Worm (Caenorhabditis elegans): Measurements from ENCODE around the gene srw-43.

The srw-43 gene

ce11 chrV:16683359-16683758 is 2.5 kb upstream of the srw-43 start:
- TF ChIP-seq nhr-47 (tag; optimal IDR thresholded peaks at IDR 0.05), result no peak
- no peak for TF ChIP-seq nhr-11 (tag; optimal IDR thresholded peaks at IDR 0.05)
- no peak for TF ChIP-seq elt-3 (tag; optimal IDR thresholded peaks at IDR 0.05)
- TF ChIP-seq isw-1 (GFP tag; IDR thresholded peaks at IDR 0.05), result no peak
- TF ChIP-seq ztf-11 (tag; optimal IDR thresholded peaks at IDR 0.05), result no peak

ce11 chrV:16687227-16687626 is 1.4 kb downstream of the srw-43 start, which contains the start of gene srz-102:
Gene srz-102, plus strand, starts transcription at chrV:16687527.
- no peak for TF ChIP-seq unc-62 (GFP tag; optimal IDR thresholded peaks at IDR 0.05)
- no peak for TF ChIP-seq elt-3 (tag; optimal IDR thresholded peaks at IDR 0.05)
- no peak for TF ChIP-seq nhr-28 (tag; optimal IDR thresholded peaks at IDR 0.05)
- no peak for TF ChIP-seq efl-3 (GFP tag; optimal IDR thresholded peaks at IDR 0.05)
- no peak for TF ChIP-seq ets-5 (GFP tag; IDR thresholded peaks at IDR 0.05)
- no peak for TF ChIP-seq C04F5.9 (tag; optimal IDR thresholded peaks at IDR 0.05)
- no peak for TF ChIP-seq snpc-4 (tag; optimal IDR thresholded peaks at IDR 0.05)
- no peak for TF ChIP-seq C34B4.2 (tag; optimal IDR thresholded peaks at IDR 0.05)
- TF ChIP-seq lin-14 (GFP tag; optimal IDR thresholded peaks at IDR 0.05), result no peak
- no peak for TF ChIP-seq mep-1 (tag; optimal IDR thresholded peaks at IDR 0.05)
- TF ChIP-seq pag-3 (tag; optimal IDR thresholded peaks at IDR 0.05; ENCODE audit: borderline replicate concordance, insufficient read depth), result no peak
- no peak for TF ChIP-seq swsn-7 (tag; optimal IDR thresholded peaks at IDR 0.05)
- TF ChIP-seq efl-1 (optimal IDR thresholded peaks at IDR 0.05), result no peak
- no peak for TF ChIP-seq efl-1 (GFP tag; optimal IDR thresholded peaks at IDR 0.05 in 1 of 2)

DNA sequence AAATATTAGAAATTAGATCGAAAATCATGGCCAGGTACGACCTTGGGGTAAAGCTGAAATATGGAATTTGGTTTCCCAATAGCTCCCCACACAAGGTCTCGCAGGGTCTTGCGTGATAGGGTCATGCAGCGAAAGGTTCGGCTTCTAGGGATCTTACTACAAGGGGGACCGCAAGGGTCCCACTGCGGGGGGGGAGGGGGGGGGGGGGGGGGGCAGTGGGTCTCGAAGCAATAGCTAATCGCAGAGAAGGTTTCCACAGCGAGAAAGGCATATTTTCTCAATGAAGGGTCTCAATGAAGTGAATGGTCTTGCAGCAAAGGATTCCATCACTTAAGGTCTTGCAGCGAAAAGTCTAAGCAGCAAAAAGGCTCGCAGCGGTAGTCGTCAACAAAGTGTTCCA is 7.2 kb downstream of the srw-43 start:
- TF ChIP-seq tbx-2 (tag; optimal IDR thresholded peaks at IDR 0.05), result no peak
- TF ChIP-seq ceh-8 (GFP tag; optimal IDR thresholded peaks at IDR 0.05), result peak; percentile 56

DNA sequence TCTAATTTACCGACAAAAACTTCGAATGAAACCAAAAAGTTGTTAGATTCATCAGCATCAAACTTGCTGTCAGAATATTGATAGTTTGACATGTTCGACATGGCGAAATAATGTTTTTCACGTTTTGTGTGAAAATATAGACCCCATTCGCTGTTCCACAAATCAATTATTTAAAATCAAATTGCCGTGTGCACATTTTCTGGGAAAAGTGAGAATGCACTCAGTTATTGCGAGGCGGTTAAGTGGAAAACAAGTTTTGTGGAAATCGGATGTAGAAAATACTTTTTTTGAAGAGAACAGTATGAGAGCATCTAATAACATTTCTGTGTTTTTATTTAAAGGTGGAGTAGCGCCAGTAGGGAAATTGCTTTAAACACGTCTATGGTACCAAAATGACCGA is 7.9 kb downstream of the srw-43 start, which contains the start of gene srw-42:
Gene srw-42 (minus strand): TSS at position 101 of the 400 bp plus-strand sequence.
- TF ChIP-seq tbx-2 (tag; optimal IDR thresholded peaks at IDR 0.05) (no peak), lin-14 (GFP tag; optimal IDR thresholded peaks at IDR 0.05) (no peak), ces-1 (GFP tag; optimal IDR thresholded peaks at IDR 0.05) (no peak), Y116A8C.19 (tag; optimal IDR thresholded peaks at IDR 0.05; ENCODE audit: borderline replicate concordance) (no peak), nhr-19 (GFP tag; conservative IDR thresholded peaks at IDR 0.05) (no peak), nhr-47 (tag; optimal IDR thresholded peaks at IDR 0.05) (no peak), fkh-4 (tag; optimal IDR thresholded peaks at IDR 0.05; ENCODE audit: borderline replicate concordance) (no peak), unc-30 (tag; optimal IDR thresholded peaks at IDR 0.05) (no peak), nhr-77 (tag; optimal IDR thresholded peaks at IDR 0.05) (no peak), snpc-4 (tag; optimal IDR thresholded peaks at IDR 0.05) (no peak), pqm-1 (tag; optimal IDR thresholded peaks at IDR 0.05) (no peak), unc-62 (GFP tag; optimal IDR thresholded peaks at IDR 0.05) (no peak), unc-98 (GFP tag; IDR thresholded peaks at IDR 0.05) (no peak), dsc-1 (tag; optimal IDR thresholded peaks at IDR 0.05) (no peak)

DNA sequence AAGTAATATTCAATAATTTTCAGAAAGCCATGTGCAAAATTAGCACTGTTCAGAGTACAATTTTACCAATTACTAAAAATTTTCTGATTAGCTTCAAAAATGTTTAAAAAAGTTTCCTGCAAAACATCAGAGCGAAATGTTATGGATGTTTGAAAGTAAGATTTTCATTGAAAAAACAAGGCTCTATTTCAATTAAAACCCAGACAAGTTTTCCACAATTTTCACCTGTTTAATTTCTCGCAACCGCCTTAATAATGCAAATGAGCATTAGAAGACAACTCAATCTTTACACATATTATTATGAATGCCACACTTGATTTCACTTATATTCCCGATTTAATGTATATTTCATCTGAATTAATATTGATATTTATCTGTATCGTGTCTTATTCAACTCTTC is 8.7 kb downstream of the srw-43 start, which contains the start of gene srz-101:
Gene srz-101 (plus strand): TSS at position 301 of the 400 bp plus-strand sequence.
- no peak for TF ChIP-seq alr-1 (tag; optimal IDR thresholded peaks at IDR 0.05; ENCODE audit: borderline replicate concordance)
- TF ChIP-seq sox-4 (tag; optimal IDR thresholded peaks at IDR 0.05), result no peak
- TF ChIP-seq swsn-7 (tag; optimal IDR thresholded peaks at IDR 0.05), result no peak
- TF ChIP-seq zip-4 (GFP tag; optimal IDR thresholded peaks at IDR 0.05), result no peak
- TF ChIP-seq ceh-63 (GFP tag; optimal IDR thresholded peaks at IDR 0.05), result no peak
- no peak for TF ChIP-seq fkh-10 (GFP tag; optimal IDR thresholded peaks at IDR 0.05)
- no peak for TF ChIP-seq xbp-1 (tag; optimal IDR thresholded peaks at IDR 0.05)
- no peak for TF ChIP-seq nhr-84 (tag; optimal IDR thresholded peaks at IDR 0.05)
- TF ChIP-seq hlh-4 (tag; optimal IDR thresholded peaks at IDR 0.05), result no peak
- TF ChIP-seq nhr-76 (tag; optimal IDR thresholded peaks at IDR 0.05), result no peak

Data from whole organism, L1 larva.